Worm (Caenorhabditis elegans) whole organism, dauer: ENCODE measurements around the gene F13A2.3.

ENCODE experiments used
- unc-62 ChIP-seq: sonication (generic microtip); optimal IDR thresholded peaks from 2 replicates; lab custom pipeline; 2017; ENCODE audit warnings: missing biosample characterization, missing genetic modification reagents, missing genetic modification characterization

The F13A2.3 gene

DNA sequence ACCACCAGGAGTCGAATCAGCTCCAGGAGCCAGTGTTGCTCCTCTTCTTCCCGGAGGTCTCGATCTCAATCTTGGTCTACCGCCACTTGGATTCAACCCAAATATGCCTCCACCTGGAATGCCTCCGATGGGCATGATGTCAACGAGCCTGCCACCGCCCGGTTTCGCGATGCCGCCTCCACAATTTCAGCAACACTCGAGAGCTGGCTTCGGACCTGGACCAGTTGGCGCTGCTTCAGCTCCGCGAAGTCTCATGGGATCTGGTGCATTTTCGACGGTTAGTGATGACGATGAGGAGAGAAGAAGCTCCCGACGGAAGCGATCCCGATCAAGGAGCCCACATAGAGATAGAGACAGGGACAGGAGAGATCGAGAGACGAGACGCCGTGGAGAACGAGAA is 23.2 kb downstream of the F13A2.3 start:
- TF ChIP-seq unc-62 (GFP tag; lab: Kevin White, UChicago) = no peak

DNA sequence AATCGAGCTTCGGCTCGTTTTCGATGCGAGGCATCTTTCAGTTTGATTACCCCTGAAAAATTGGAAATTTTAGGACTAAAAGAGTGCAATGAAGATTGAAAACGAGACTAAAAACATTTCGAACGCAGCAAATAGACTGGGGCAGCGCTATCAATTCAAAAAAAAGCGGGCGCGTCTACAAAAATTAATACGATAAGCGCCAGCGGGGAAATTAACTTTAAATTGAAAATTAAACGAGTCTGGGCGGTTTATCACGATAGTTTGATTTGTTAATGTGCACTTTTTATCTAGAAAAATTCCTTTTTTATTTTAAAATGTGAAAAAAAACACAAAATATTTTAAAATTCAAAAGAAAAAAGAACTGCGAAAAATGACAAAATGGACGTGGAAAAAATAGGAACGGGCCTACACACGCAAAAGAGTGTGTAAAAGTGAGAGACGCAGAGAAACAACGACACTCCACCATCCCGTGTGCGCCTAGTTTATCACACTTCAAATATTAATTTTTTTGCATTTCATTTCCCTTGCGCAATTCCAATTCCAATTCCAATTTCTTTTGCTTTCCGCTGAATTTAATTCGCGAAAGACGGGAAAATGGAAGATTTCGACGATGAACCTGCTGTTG is 24.7 kb downstream of the F13A2.3 start, which contains the start of the genes gmpr-1 and fipp-1:
Gene gmpr-1, minus strand, starts transcription at position 75 of the 625 bp plus-strand sequence.
Gene fipp-1, plus strand, starts transcription at position 499 of the 625 bp plus-strand sequence.
- no peak for TF ChIP-seq unc-62 (GFP tag; lab: Kevin White, UChicago)

DNA sequence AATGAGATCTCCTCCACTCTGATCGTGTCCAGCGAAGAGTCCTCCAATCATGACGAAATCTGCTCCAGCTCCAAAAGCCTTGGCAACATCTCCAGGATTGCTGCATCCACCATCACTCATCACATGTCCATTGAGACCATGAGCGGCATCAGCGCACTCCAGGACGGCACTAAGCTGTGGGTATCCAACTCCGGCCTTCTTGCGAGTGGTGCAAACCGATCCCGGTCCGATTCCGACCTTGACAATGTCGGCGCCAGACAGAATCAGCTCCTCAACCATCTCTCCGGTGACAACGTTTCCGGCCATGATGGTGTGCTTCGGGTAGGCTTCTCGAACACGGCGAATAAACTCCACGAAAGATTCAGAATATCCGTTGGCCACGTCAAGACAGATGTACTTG is 25.6 kb downstream of the F13A2.3 start:
- no peak for TF ChIP-seq unc-62 (GFP tag; lab: Kevin White, UChicago)

DNA sequence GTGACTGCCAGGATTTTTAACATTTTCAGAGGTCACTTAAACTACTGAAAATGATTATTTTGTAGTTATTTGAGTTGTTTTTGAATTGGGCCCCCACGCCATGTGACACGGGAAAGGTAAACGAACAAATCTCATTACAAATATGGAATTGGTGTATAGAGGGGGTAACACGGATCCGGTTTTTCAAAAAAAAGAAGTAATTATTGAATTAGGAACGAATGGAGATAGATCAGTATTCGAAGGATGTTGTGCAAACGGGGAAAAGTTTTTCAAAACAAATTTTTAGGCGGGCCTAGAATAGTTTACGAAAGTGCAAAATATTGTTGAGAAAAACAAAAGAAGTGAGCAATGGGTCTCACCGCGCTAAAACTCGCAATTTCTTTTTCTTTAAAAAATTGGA is 29.7 kb downstream of the F13A2.3 start, which contains the start of gene F32D1.11:
Gene F32D1.11, minus strand, starts transcription at position 101 of the 400 bp plus-strand sequence.
- TF ChIP-seq unc-62 (GFP tag; lab: Kevin White, UChicago) = no peak

DNA sequence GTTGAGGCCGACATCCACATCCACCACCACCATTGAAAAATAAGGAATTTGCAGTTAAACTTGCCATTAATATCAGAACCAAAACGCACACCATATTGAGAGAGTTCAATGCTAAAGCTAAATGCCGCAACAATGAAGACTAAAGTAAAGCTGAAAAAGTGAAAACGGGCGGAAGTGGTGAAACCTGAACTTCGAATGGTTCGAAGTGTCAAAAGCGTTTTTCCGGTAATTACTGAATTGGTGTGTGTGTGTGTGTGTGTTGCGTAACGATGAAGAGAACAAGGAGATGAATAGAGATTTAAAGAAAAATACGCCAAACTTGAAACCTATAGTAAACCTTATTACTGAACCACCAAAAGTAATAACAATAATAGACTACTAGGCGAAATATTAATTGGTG is 31.6 kb downstream of the F13A2.3 start, which contains the start of gene grl-13:
Gene grl-13, minus strand, starts transcription at position 101 of the 400 bp plus-strand sequence.
- TF ChIP-seq unc-62 (GFP tag; lab: Kevin White, UChicago) = no peak

DNA sequence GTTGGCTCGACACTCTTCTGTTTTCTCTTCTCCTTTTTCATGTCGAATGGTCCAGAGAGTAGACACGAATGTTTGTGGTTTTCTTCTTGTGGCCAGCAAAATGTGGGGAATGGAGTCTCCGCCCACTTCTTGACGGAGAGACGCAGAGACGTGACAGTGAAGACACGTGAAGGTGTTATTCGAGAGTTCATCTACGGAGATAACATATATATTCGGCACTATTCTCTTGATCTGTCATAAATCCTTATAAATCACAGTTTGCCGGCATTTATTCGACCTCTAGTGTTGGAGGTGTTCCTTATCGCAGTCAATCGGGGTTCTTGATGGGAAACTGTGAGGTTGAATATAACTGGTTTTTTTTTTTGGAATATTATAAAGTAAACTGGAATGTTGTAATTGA is 34.7 kb downstream of the F13A2.3 start, which contains the start of gene F32D1.3:
Gene F32D1.3, minus strand, starts transcription at position 65 of the 400 bp plus-strand sequence.
- no peak for TF ChIP-seq unc-62 (GFP tag; lab: Kevin White, UChicago)

DNA sequence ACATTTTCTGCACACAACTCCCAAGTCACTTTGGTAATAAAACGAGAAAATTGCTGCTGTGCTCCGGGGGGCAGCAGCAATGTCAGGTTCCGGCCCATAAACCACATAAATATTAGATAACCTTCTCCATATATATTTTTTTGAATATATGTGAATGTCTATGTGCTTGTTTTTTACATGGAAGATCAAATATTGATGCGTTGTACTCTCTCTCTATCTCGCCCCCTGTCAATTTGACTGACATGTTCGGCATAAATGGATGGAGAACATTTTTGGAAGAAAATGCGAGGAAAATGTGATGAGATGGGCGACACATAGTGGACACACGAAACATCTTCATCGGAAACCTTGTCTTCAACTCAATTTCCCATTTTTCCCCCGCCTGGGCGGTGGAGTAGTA is 36.1 kb downstream of the F13A2.3 start:
- TF ChIP-seq unc-62 (GFP tag; lab: Kevin White, UChicago) = no peak

DNA sequence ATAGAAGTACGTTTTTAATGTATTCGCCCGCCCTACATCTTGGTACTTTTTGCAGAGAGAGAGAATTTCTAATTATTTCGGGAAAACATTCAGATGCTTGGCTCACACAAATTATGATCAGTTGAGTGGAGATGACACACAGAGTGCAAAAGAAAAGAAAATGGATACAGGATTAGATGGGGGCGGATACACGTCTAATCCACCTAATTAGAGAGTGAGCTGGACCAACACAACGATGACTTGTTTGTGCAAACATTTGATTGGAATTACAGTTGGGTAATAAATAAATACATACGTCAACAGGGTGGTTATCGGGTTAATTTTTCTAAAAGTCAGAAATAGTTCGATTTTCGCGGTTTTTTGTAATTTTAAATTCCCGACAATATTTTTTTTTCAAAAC is 37.0 kb downstream of the F13A2.3 start:
- no peak for TF ChIP-seq unc-62 (GFP tag; lab: Kevin White, UChicago)

DNA sequence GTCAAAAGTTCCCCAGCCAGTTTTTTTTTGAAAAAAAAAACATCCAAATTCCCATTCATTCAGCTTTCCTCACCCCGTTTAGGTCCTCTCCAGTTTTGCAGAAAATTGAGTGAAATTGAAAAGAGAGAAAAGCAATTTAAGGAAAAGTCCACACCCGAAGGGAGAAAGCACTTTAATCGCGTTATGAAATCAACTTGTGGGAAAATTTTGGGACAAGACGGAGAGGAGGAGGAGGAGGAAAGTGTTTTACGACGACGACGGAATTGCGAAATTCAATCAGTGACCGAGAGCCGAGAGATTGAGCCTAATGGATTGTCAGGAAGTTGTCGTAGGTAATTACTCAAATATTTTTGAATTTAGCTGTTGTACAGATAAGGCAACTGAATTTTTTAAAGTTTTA is 38.8 kb downstream of the F13A2.3 start:
- no peak for TF ChIP-seq unc-62 (GFP tag; lab: Kevin White, UChicago)

DNA sequence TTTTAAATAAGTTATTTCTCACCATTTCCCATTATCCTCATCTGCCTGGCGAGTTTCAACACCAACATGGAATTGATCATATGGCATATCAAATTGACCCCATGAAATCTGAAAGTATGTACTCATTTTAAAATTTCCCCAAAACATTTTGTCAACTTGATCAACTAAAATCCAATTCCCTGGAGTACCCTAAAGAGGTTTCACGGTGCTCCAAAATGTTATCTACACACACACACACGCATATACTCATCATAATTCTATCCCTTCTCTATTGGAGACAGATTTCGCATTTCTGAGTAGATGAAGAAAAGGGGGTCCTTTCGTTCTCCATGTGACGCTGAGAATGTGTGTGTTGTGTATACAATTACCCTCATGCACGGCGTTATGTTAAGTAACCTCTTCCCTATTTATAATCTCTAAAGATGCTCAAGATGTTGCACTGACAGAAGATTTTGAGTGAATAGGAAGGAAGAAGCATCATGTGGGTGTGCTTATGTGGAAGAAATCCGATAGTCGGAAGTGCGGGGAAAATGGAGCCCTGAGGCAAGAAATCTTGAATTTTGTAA is 40.0 kb downstream of the F13A2.3 start:
- TF ChIP-seq unc-62 (GFP tag; lab: Kevin White, UChicago) = no peak

DNA sequence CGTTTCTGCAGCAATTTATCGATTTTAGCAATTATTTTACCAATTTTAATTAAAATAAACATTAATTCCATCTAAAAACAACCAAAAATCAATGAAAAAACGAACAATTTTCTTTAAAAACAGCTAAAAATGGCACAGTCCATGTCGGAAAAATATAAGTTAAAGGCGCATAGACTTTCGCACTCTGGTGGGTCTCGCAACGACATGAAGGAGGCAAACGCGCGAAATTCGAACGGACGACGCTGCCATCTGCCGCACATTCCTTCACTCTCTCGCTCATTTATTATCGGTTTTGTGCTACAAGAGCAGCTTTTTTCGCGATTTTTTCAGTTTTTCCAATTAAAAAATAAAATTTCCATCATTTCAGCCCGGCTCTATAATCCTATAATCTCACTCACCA is 49.4 kb downstream of the F13A2.3 start, which contains the start of gene mcm-7:
Gene mcm-7, plus strand, starts transcription at position 368 of the 400 bp plus-strand sequence.
- TF ChIP-seq unc-62 (GFP tag; lab: Kevin White, UChicago) = no peak

DNA sequence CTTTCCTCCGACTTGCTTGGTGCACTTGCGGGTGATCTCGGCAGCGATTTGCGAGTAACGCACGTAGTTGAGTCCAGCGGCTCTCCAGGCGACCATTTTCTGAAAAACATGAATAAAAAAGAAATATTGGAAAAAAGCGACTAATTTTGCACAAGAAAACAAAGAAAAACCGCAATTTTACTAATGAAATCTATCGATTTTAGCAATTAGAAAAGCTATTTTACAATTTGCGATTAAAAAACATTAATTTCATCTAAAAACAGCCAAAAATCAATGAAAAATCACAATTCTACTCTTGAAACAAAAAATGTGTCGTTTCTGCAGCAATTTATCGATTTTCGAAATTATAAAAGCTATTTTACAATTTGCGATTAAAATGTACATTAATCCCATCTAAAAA is 49.8 kb downstream of the F13A2.3 start, which contains the start of gene hpo-18:
Gene hpo-18, minus strand, starts transcription at position 101 of the 400 bp plus-strand sequence.
- no peak for TF ChIP-seq unc-62 (GFP tag; lab: Kevin White, UChicago)

DNA sequence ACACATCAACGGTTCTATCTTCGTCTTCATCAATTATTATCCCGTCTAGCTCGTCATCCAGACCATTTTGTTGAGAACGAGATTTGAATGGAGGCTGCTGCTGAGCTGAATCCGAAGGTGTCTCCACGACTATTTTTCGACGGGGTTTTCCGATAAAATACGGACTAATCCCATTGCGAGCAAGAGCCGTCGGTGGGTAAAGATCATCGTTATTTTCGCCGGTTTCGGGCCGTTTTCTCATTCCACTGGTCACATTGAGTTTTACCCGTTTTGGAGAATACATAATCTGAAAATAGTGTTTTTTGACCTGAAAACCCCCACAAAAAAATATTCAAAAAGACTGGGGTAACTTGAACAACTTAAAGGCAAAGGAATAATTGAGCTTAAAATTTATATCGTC is 50.4 kb downstream of the F13A2.3 start, which contains the start of gene figl-1:
Gene figl-1, minus strand, starts transcription at position 286 of the 400 bp plus-strand sequence.
- no peak for TF ChIP-seq unc-62 (GFP tag; lab: Kevin White, UChicago)
